Fruit fly (Drosophila melanogaster) whole organism, embryonic: Measurements from ENCODE around the gene udt.
A peak's percentile ranks its signal among the peaks of the same experiment; 100 is the strongest.

Experiments used
- Bdp1 ChIP-seq: fragments of 200-800 bp; sonication (Bioruptor generic); optimal IDR thresholded peaks from 3 replicates; lab custom pipeline; 2016; ENCODE audit warnings: missing biosample characterization, missing genetic modification characterization
- CG10543 ChIP-seq: fragments of 200-800 bp; sonication (Bioruptor generic); optimal IDR thresholded peaks from 3 replicates; lab custom pipeline; 2017; ENCODE audit warnings: missing biosample characterization, mild to moderate bottlenecking, missing genetic modification characterization, moderate library complexity
- CG12071 ChIP-seq: fragments of 200-800 bp; sonication (Bioruptor generic); optimal IDR thresholded peaks from 3 replicates; lab custom pipeline; 2018; ENCODE audit warnings: missing biosample characterization, mild to moderate bottlenecking, missing genetic modification characterization
- CG12942 ChIP-seq: fragments of 200-800 bp; sonication (Bioruptor generic); optimal IDR thresholded peaks from 3 replicates; lab custom pipeline; 2016; ENCODE audit warnings: missing biosample characterization, missing genetic modification characterization
- CG13123 ChIP-seq: fragments of 200-800 bp; sonication (Bioruptor generic); optimal IDR thresholded peaks from 2 replicates; lab custom pipeline; 2016; ENCODE audit warnings: missing biosample characterization, missing genetic modification characterization
- CG1602 ChIP-seq: fragments of 200-800 bp; sonication (Bioruptor generic); optimal IDR thresholded peaks from 3 replicates; lab custom pipeline; 2016; ENCODE audit warnings: missing biosample characterization, missing genetic modification characterization
- CG18262 ChIP-seq: fragments of 200-800 bp; optimal IDR thresholded peaks from 3 replicates; lab custom pipeline; 2019; ENCODE audit warnings: missing biosample characterization, mild to moderate bottlenecking, missing genetic modification characterization, moderate library complexity
- CG2116 ChIP-seq: fragments of 200-800 bp; sonication (Bioruptor generic); optimal IDR thresholded peaks from 3 replicates; lab custom pipeline; 2018; ENCODE audit warnings: missing biosample characterization, mild to moderate bottlenecking, missing genetic modification characterization
- CG2712 ChIP-seq: fragments of 200-800 bp; optimal IDR thresholded peaks from 3 replicates; lab custom pipeline; 2019; ENCODE audit warnings: missing biosample characterization, mild to moderate bottlenecking, missing genetic modification characterization, moderate library complexity
- CG30403 ChIP-seq: fragments of 200-800 bp; sonication (Bioruptor generic); optimal IDR thresholded peaks from 3 replicates; lab custom pipeline; 2016; ENCODE audit warnings: missing biosample characterization, missing genetic modification characterization
- CG31388 ChIP-seq: fragments of 200-800 bp; sonication (Bioruptor generic); optimal IDR thresholded peaks from 2 replicates; lab custom pipeline; 2016; ENCODE audit warnings: missing biosample characterization, missing genetic modification characterization
- CG33557 ChIP-seq: fragments of 200-800 bp; sonication (Bioruptor generic); optimal IDR thresholded peaks from 2 replicates; lab custom pipeline; 2019; ENCODE audit warnings: missing biosample characterization, mild to moderate bottlenecking, missing genetic modification characterization, moderate library complexity
- CG34422 ChIP-seq: fragments of 200-800 bp; sonication (Bioruptor generic); IDR thresholded peaks from 3 replicates; pipeline ENCODE4 v1.3.6; 2022; ENCODE audit warnings: missing biosample characterization, missing genetic modification characterization
- CG43689 ChIP-seq: fragments of 200-800 bp; sonication (Bioruptor generic); IDR thresholded peaks from 2 replicates; pipeline ENCODE4 v1.3.6; 2022; ENCODE audit warnings: missing biosample characterization, missing genetic modification characterization
- CG6765 ChIP-seq: fragments of 200-800 bp; sonication (Bioruptor generic); optimal IDR thresholded peaks from 3 replicates; lab custom pipeline; 2017; ENCODE audit warnings: missing biosample characterization, mild to moderate bottlenecking, missing genetic modification characterization
- CG6791 ChIP-seq: fragments of 200-800 bp; sonication (Bioruptor generic); IDR thresholded peaks from 3 replicates; pipeline ENCODE4 v1.3.6; 2022; ENCODE audit warnings: missing biosample characterization, missing genetic modification characterization; ENCODE audit not compliant: partially characterized antibody
- CG6813 ChIP-seq: fragments of 200-800 bp; sonication (Bioruptor generic); optimal IDR thresholded peaks from 2 replicates; lab custom pipeline; 2017; ENCODE audit warnings: missing biosample characterization, missing genetic modification characterization, mild to moderate bottlenecking, moderate library complexity, missing genetic modification reagents
- CG8089 ChIP-seq: fragments of 200-800 bp; sonication (Bioruptor generic); optimal IDR thresholded peaks from 3 replicates; lab custom pipeline; 2016; ENCODE audit warnings: missing biosample characterization, missing genetic modification characterization
- CHES-1-like ChIP-seq: fragments of 200-800 bp; sonication (Bioruptor generic); optimal IDR thresholded peaks from 2 replicates; lab custom pipeline; 2016; ENCODE audit warnings: missing biosample characterization, missing genetic modification characterization
- Camta ChIP-seq: fragments of 200-800 bp; sonication (Bioruptor generic); optimal IDR thresholded peaks from 2 replicates; lab custom pipeline; 2016; ENCODE audit warnings: missing biosample characterization, missing genetic modification characterization
- Dbx ChIP-seq: fragments of 200-800 bp; sonication (Bioruptor generic); IDR thresholded peaks from 3 replicates; pipeline ENCODE4 v1.3.6; 2022; ENCODE audit warnings: missing biosample characterization, missing genetic modification characterization
- Dll ChIP-seq: fragments of 200-800 bp; sonication (Bioruptor generic); IDR thresholded peaks from 4 replicates; pipeline ENCODE4 v1.3.6; 2022; ENCODE audit warnings: missing biosample characterization, missing genetic modification characterization; ENCODE audit not compliant: partially characterized antibody
- Doc3 ChIP-seq: fragments of 200-800 bp; sonication (Bioruptor generic); IDR thresholded peaks from 3 replicates; pipeline ENCODE4 v1.3.6; 2022; ENCODE audit warnings: missing biosample characterization, missing genetic modification characterization; ENCODE audit not compliant: partially characterized antibody
- ERR ChIP-seq: fragments of 200-800 bp; sonication (Bioruptor generic); optimal IDR thresholded peaks from 2 replicates; lab custom pipeline; 2016; ENCODE audit warnings: missing biosample characterization, missing genetic modification characterization
- HLH4C ChIP-seq: fragments of 200-800 bp; sonication (Bioruptor generic); IDR thresholded peaks from 3 replicates; pipeline ENCODE4 v1.3.6; 2022; ENCODE audit warnings: missing biosample characterization, missing genetic modification characterization; ENCODE audit not compliant: partially characterized antibody
- Hand ChIP-seq: fragments of 200-800 bp; sonication (Bioruptor generic); optimal IDR thresholded peaks from 2 replicates; lab custom pipeline; 2017; ENCODE audit warnings: mild to moderate bottlenecking, missing biosample characterization, missing genetic modification reagents, missing genetic modification characterization
- Hr78 ChIP-seq, 2 experiments: fragments of 200-800 bp in 1 of 2; fragments of >200 bp in 1 of 2; sonication (Bioruptor generic) in 1 of 2; optimal IDR thresholded peaks; 2 replicates each; lab custom pipeline; 2017 to 2019; ENCODE audit warnings: missing biosample characterization in 2 of 2, missing genetic modification characterization in 2 of 2, mild to moderate bottlenecking in 1 of 2, moderate library complexity in 1 of 2
- MESR4 ChIP-seq: fragments of 200-800 bp; sonication (Bioruptor generic); optimal IDR thresholded peaks from 2 replicates; lab custom pipeline; 2018; ENCODE audit warnings: missing biosample characterization, mild to moderate bottlenecking, missing genetic modification characterization, moderate library complexity
- NK7.1 ChIP-seq: fragments of 200-800 bp; sonication (Bioruptor generic); optimal IDR thresholded peaks from 3 replicates; lab custom pipeline; 2016; ENCODE audit warnings: missing biosample characterization, missing genetic modification characterization
- Sox100B ChIP-seq: fragments of 200-800 bp; sonication (Bioruptor generic); optimal IDR thresholded peaks from 3 replicates; lab custom pipeline; 2018; ENCODE audit warnings: missing biosample characterization, mild to moderate bottlenecking, missing genetic modification characterization
- Xrp1 ChIP-seq: fragments of 200-800 bp; sonication (Bioruptor generic); IDR thresholded peaks from 2 replicates; pipeline ENCODE4 v1.3.6; 2022; ENCODE audit warnings: missing biosample characterization, missing genetic modification characterization
- YL-1 ChIP-seq: fragments of 200-800 bp; sonication (Bioruptor generic); optimal IDR thresholded peaks from 3 replicates; lab custom pipeline; 2017; ENCODE audit warnings: missing biosample characterization, mild to moderate bottlenecking, missing genetic modification characterization
- amos ChIP-seq: fragments of 200-800 bp; sonication (Bioruptor generic); IDR thresholded peaks from 2 replicates; pipeline ENCODE4 v1.3.6; 2022; ENCODE audit warnings: missing biosample characterization, missing genetic modification characterization; ENCODE audit not compliant: partially characterized antibody
- az2 ChIP-seq: fragments of 200-800 bp; sonication (Bioruptor generic); optimal IDR thresholded peaks from 3 replicates; lab custom pipeline; 2016; ENCODE audit warnings: missing biosample characterization, missing genetic modification characterization
- bab2 ChIP-seq: fragments of 200-800 bp; sonication (Bioruptor generic); optimal IDR thresholded peaks from 2 replicates; lab custom pipeline; 2016; ENCODE audit warnings: missing biosample characterization, missing genetic modification characterization
- bigmax ChIP-seq: fragments of 200-800 bp; sonication (Bioruptor generic); optimal IDR thresholded peaks from 2 replicates; lab custom pipeline; 2018; ENCODE audit warnings: missing biosample characterization, mild to moderate bottlenecking, missing genetic modification characterization
- dati ChIP-seq: fragments of 200-800 bp; sonication (Bioruptor generic); IDR thresholded peaks from 2 replicates; pipeline ENCODE4 v1.3.6; 2022; ENCODE audit warnings: missing biosample characterization, missing genetic modification characterization
- dysf ChIP-seq: fragments of 200-800 bp; sonication (Bioruptor generic); IDR thresholded peaks from 3 replicates; pipeline ENCODE4 v1.3.6; 2022; ENCODE audit warnings: missing biosample characterization, missing genetic modification characterization
- eve ChIP-seq, 2 experiments: fragments of >200 bp; optimal IDR thresholded peaks; 2 replicates each; lab custom pipeline; 2017; ENCODE audit warnings: missing biosample characterization in 2 of 2, missing genetic modification characterization in 2 of 2
- ewg ChIP-seq: fragments of 200-800 bp; sonication (Bioruptor generic); optimal IDR thresholded peaks from 3 replicates; lab custom pipeline; 2017; ENCODE audit warnings: mild to moderate bottlenecking, missing biosample characterization, missing genetic modification reagents, missing genetic modification characterization
- fd3F ChIP-seq: fragments of 200-800 bp; sonication (Bioruptor generic); optimal IDR thresholded peaks from 2 replicates; lab custom pipeline; 2018; ENCODE audit warnings: missing biosample characterization, mild to moderate bottlenecking, missing genetic modification characterization, moderate library complexity
- hb ChIP-seq: fragments of 200-800 bp; sonication (Bioruptor generic); IDR thresholded peaks from 3 replicates; pipeline ENCODE4 v1.3.6; 2022; ENCODE audit warnings: missing biosample characterization, missing genetic modification characterization; ENCODE audit not compliant: partially characterized antibody
- ind ChIP-seq: fragments of 200-800 bp; sonication (Bioruptor generic); optimal IDR thresholded peaks from 3 replicates; lab custom pipeline; 2016; ENCODE audit warnings: missing biosample characterization, missing genetic modification characterization
- luna ChIP-seq: fragments of 200-800 bp; sonication (Bioruptor generic); optimal IDR thresholded peaks from 2 replicates; lab custom pipeline; 2016; ENCODE audit warnings: missing biosample characterization, missing genetic modification characterization
- nom ChIP-seq: fragments of 200-800 bp; sonication (Bioruptor generic); optimal IDR thresholded peaks from 2 replicates; lab custom pipeline; 2017; ENCODE audit warnings: missing biosample characterization, missing genetic modification characterization, mild to moderate bottlenecking, moderate library complexity, missing genetic modification reagents
- peb ChIP-seq: fragments of 200-800 bp; sonication (Bioruptor generic); IDR thresholded peaks from 2 replicates; pipeline ENCODE4 v1.3.6; 2022; ENCODE audit warnings: missing biosample characterization, missing genetic modification characterization
- sens-2 ChIP-seq: fragments of 200-800 bp; sonication (Bioruptor generic); IDR thresholded peaks from 2 replicates; pipeline ENCODE4 v1.3.6; 2022; ENCODE audit warnings: missing biosample characterization, missing genetic modification characterization
- slp2 ChIP-seq: fragments of 200-800 bp; sonication (Bioruptor generic); optimal IDR thresholded peaks from 2 replicates; lab custom pipeline; 2016; ENCODE audit warnings: missing biosample characterization, missing genetic modification characterization
- twi ChIP-seq: fragments of 200-800 bp; optimal IDR thresholded peaks from 2 replicates; lab custom pipeline; 2019; ENCODE audit warnings: missing biosample characterization, mild to moderate bottlenecking, missing genetic modification characterization, moderate library complexity
- vfl ChIP-seq: fragments of 200-800 bp; sonication (Bioruptor generic); optimal IDR thresholded peaks from 2 replicates; lab custom pipeline; 2016; ENCODE audit warnings: missing biosample characterization, missing genetic modification characterization
- zen ChIP-seq: fragments of 200-800 bp; sonication (Bioruptor generic); optimal IDR thresholded peaks from 3 replicates; lab custom pipeline; 2018; ENCODE audit warnings: missing biosample characterization, mild to moderate bottlenecking, missing genetic modification characterization, moderate library complexity

Gene udt

dm6 chr3R:23763015-23763414 lies at the start of gene udt (continued):
- TF ChIP-seq Doc3 (GFP tag; lab: Robert Waterston, UW), result no peak
- no peak for TF ChIP-seq nom
- no peak for TF ChIP-seq Bdp1 (GFP tag; lab: Kevin White, UChicago)
- TF ChIP-seq CG33557 (GFP tag; lab: Kevin White, UChicago), result no peak
- no peak for TF ChIP-seq az2 (GFP tag; lab: Kevin White, UChicago)
- peak; percentile 44; the same call in 1 of the 4 replicates for TF ChIP-seq Dll
- TF ChIP-seq CG6791, result 0 out of 3 replicates have a peak, but pooled peaks have one; percentile 42
- TF ChIP-seq CG43689 (GFP tag; lab: Robert Waterston, UW), result no peak
- no peak for TF ChIP-seq vfl (GFP tag; lab: Kevin White, UChicago)
- no peak for TF ChIP-seq CG6765 (GFP tag; lab: Kevin White, UChicago)
- TF ChIP-seq CG34422, result 0 out of 3 replicates have a peak, but pooled peaks have one; percentile 15
- no peak for TF ChIP-seq CG18262 (tag; lab: Kevin White, UChicago)
- TF ChIP-seq NK7.1 (GFP tag; lab: Kevin White, UChicago), result no peak
- TF ChIP-seq CG30403 (GFP tag; lab: Kevin White, UChicago), result no peak
- peak; percentile 4 for TF ChIP-seq luna (GFP tag; lab: Kevin White, UChicago)
- TF ChIP-seq CHES-1-like (GFP tag; lab: Kevin White, UChicago), result no peak
- TF ChIP-seq dati (GFP tag; lab: Robert Waterston, UW), result no peak
- no peak for TF ChIP-seq twi
- TF ChIP-seq ewg (GFP tag; lab: Kevin White, UChicago), result no peak
- peak; percentile 8; the same call in 1 of the 2 replicates for TF ChIP-seq amos (GFP tag; lab: Robert Waterston, UW)
- no peak for TF ChIP-seq Hand (GFP tag; lab: Kevin White, UChicago)
- no peak for TF ChIP-seq HLH4C (GFP tag; lab: Robert Waterston, UW)
- peak; percentile 64 for TF ChIP-seq MESR4 (GFP tag; lab: Kevin White, UChicago)
- TF ChIP-seq CG8089, result no peak
- no peak for TF ChIP-seq slp2 (GFP tag; lab: Kevin White, UChicago)
- no peak for TF ChIP-seq CG12942 (GFP tag; lab: Kevin White, UChicago)
- TF ChIP-seq CG12071 (GFP tag; lab: Kevin White, UChicago), result no peak
- no peak for TF ChIP-seq hb (GFP tag; lab: Robert Waterston, UW)
- TF ChIP-seq YL-1 (GFP tag; lab: Kevin White, UChicago), result peak; percentile 12
- peak; percentile 14 for TF ChIP-seq ind (GFP tag; lab: Kevin White, UChicago)
- no peak for TF ChIP-seq CG10543 (GFP tag; lab: Kevin White, UChicago)
- peak; percentile 35 for TF ChIP-seq Camta (GFP tag; lab: Kevin White, UChicago)
- TF ChIP-seq CG13123 (GFP tag; lab: Kevin White, UChicago), result no peak
- TF ChIP-seq Xrp1 (GFP tag; lab: Robert Waterston, UW), result 0 out of 2 replicates have a peak, but pooled peaks have one; percentile 14
- TF ChIP-seq CG2712, result peak; percentile 13
- no peak for TF ChIP-seq sens-2 (GFP tag; lab: Robert Waterston, UW)
- TF ChIP-seq CG31388 (GFP tag; lab: Kevin White, UChicago), result no peak
- no peak for TF ChIP-seq Sox100B (GFP tag; lab: Kevin White, UChicago)
- no peak for TF ChIP-seq CG6813 (GFP tag; lab: Kevin White, UChicago)
- no peak for TF ChIP-seq bigmax (GFP tag; lab: Kevin White, UChicago)
- no peak for TF ChIP-seq ERR (GFP tag; lab: Kevin White, UChicago)
- TF ChIP-seq dysf (GFP tag; lab: Robert Waterston, UW), result no peak
- no peak for TF ChIP-seq Hr78 (GFP tag; optimal IDR thresholded peaks at IDR 0.05; lab: Kevin White, UChicago)
- no peak for TF ChIP-seq peb (GFP tag; lab: Robert Waterston, UW)
- peak; percentile 53 for TF ChIP-seq zen (tag; lab: Kevin White, UChicago)
- TF ChIP-seq Dbx (GFP tag; lab: Robert Waterston, UW), result no peak
- no peak for TF ChIP-seq eve (GFP tag; optimal IDR thresholded peaks at IDR 0.05; lab: Kevin White, UChicago)
- no peak for TF ChIP-seq fd3F (GFP tag; lab: Kevin White, UChicago)
- TF ChIP-seq bab2, result no peak
- TF ChIP-seq CG2116 (GFP tag; lab: Kevin White, UChicago), result peak; percentile 19
- no peak for TF ChIP-seq CG1602
